Fruit fly (Drosophila melanogaster) whole organism, pupa: Measurements from ENCODE around the gene CG3436.
A peak's percentile ranks its signal among the peaks of the same experiment; 100 is the strongest.

Experiments used
- CG10348 ChIP-seq: fragments of 200-800 bp; sonication (Bioruptor generic); IDR thresholded peaks from 2 replicates; pipeline ENCODE4 v1.3.6; 2022; ENCODE audit warnings: missing biosample characterization, missing genetic modification characterization
- CG13204 ChIP-seq: fragments of 200-800 bp; sonication (Bioruptor generic); optimal IDR thresholded peaks from 2 replicates; lab custom pipeline; 2018; ENCODE audit warnings: missing biosample characterization, mild to moderate bottlenecking, missing genetic modification characterization, moderate library complexity
- CG14655 ChIP-seq: fragments of 200-800 bp; sonication (Bioruptor generic); optimal IDR thresholded peaks from 3 replicates; lab custom pipeline; 2017; ENCODE audit warnings: mild to moderate bottlenecking, missing biosample characterization, missing genetic modification reagents, missing genetic modification characterization
- CG4496 ChIP-seq: fragments of 200-800 bp; sonication (Bioruptor generic); IDR thresholded peaks from 3 replicates; pipeline ENCODE4 v1.3.6; 2022; ENCODE audit warnings: missing biosample characterization, missing genetic modification characterization
- CG9948 ChIP-seq: fragments of 200-800 bp; sonication (Bioruptor generic); optimal IDR thresholded peaks from 2 replicates; lab custom pipeline; 2018; ENCODE audit warnings: missing biosample characterization, mild to moderate bottlenecking, missing genetic modification characterization, moderate library complexity
- Pif1A ChIP-seq: fragments of 200-800 bp; sonication (Bioruptor generic); optimal IDR thresholded peaks from 3 replicates; lab custom pipeline; 2016; ENCODE audit warnings: missing biosample characterization, missing genetic modification characterization
- Snoo ChIP-seq: fragments of 200-800 bp; sonication (Bioruptor generic); optimal IDR thresholded peaks from 3 replicates; lab custom pipeline; 2017; ENCODE audit warnings: missing biosample characterization, mild to moderate bottlenecking, missing genetic modification characterization, inconsistent platforms
- fd96Ca ChIP-seq: fragments of 200-800 bp; sonication (Bioruptor generic); IDR thresholded peaks from 3 replicates; pipeline ENCODE4 v1.3.6; 2022; ENCODE audit warnings: missing biosample characterization, missing genetic modification characterization
- rn ChIP-seq: fragments of 200-800 bp; sonication (Bioruptor generic); IDR thresholded peaks from 2 replicates; pipeline ENCODE4 v1.3.6; 2022; ENCODE audit warnings: missing biosample characterization, missing genetic modification characterization

DNA sequence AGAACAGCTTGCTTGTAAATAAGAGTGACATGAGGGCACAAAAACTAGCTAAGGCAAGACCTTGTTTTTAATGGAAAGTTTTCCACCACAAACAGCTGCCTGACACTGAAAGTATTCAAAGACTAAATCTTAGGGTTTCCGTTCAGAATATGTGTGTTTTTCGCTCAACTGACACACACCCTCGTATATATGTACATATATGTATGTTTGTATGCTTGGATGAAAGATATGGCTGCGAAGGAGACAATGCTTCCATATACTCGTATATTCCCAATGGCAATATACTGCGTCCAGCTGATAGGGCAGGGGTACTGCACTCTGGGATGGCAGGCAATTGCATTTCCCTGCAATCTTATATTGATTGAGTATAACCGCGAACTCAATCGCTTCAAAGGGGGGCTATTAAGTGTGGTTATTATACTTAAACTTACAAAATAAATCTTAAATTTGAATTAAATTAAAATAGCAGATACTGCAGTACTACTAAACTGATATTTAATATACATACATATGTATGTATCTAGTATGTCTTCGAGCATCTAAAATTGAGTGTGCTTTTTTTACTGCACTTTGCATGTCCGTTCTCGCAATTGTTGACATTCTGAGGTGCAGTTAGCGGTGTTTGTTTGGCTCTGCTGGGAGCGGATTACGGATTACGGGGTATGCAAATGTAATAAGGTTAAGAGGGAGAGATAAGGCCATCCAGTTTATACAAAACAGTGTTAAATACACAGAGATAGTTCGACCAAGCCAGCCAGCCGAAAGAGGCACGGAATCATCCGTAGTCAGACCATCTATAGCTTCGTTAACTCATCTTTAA lies 21.1 kb upstream of the CG3436 start:
- TF ChIP-seq CG10348 (GFP tag; lab: Robert Waterston, UW) = no peak
- TF ChIP-seq CG4496 = no peak
- no peak for TF ChIP-seq CG14655
- TF ChIP-seq Pif1A (GFP tag; lab: Kevin White, UChicago) = no peak
- TF ChIP-seq Snoo (tag; lab: Kevin White, UChicago) = no peak
- no peak for TF ChIP-seq rn (GFP tag; lab: Robert Waterston, UW)
- TF ChIP-seq fd96Ca = peak; percentile 17; the same call in 1 of the 3 replicates
- no peak for TF ChIP-seq CG9948
- TF ChIP-seq CG13204 (GFP tag; lab: Kevin White, UChicago) = no peak
